Fruit fly (Drosophila melanogaster) whole organism, pupa: ENCODE results near the gene mRpS18A.

Source experiments
- CG10348 ChIP-seq: fragments of 200-800 bp; sonication (Bioruptor generic); IDR thresholded peaks from 2 replicates; pipeline ENCODE4 v1.3.6; 2022; ENCODE audit warnings: missing biosample characterization, missing genetic modification characterization
- CG12605 ChIP-seq: fragments of 200-800 bp; sonication (Bioruptor generic); IDR thresholded peaks from 2 replicates; pipeline ENCODE4 v1.3.6; 2022; ENCODE audit warnings: missing biosample characterization, missing genetic modification characterization
- CG13204 ChIP-seq: fragments of 200-800 bp; sonication (Bioruptor generic); optimal IDR thresholded peaks from 2 replicates; lab custom pipeline; 2018; ENCODE audit warnings: missing biosample characterization, mild to moderate bottlenecking, missing genetic modification characterization, moderate library complexity
- CG14655 ChIP-seq: fragments of 200-800 bp; sonication (Bioruptor generic); optimal IDR thresholded peaks from 3 replicates; lab custom pipeline; 2017; ENCODE audit warnings: mild to moderate bottlenecking, missing biosample characterization, missing genetic modification reagents, missing genetic modification characterization
- CG15710 ChIP-seq: fragments of 200-800 bp; sonication (Bioruptor generic); optimal IDR thresholded peaks from 2 replicates; lab custom pipeline; 2018; ENCODE audit warnings: missing biosample characterization, mild to moderate bottlenecking, missing genetic modification characterization, moderate library complexity
- CG17806 ChIP-seq: fragments of 200-800 bp; sonication (Bioruptor generic); optimal IDR thresholded peaks from 2 replicates; lab custom pipeline; 2018; ENCODE audit warnings: missing biosample characterization, mild to moderate bottlenecking, missing genetic modification characterization, moderate library complexity
- CG32121 ChIP-seq: fragments of 200-800 bp; sonication (Bioruptor generic); IDR thresholded peaks from 2 replicates; pipeline ENCODE4 v1.3.6; 2022; ENCODE audit warnings: missing biosample characterization, missing genetic modification characterization
- CG34367 ChIP-seq: fragments of 200-800 bp; sonication (Bioruptor generic); optimal IDR thresholded peaks from 2 replicates; lab custom pipeline; 2018; ENCODE audit warnings: missing biosample characterization, mild to moderate bottlenecking, missing genetic modification characterization
- CG4496 ChIP-seq: fragments of 200-800 bp; sonication (Bioruptor generic); IDR thresholded peaks from 3 replicates; pipeline ENCODE4 v1.3.6; 2022; ENCODE audit warnings: missing biosample characterization, missing genetic modification characterization
- CG8159 ChIP-seq: fragments of 200-800 bp; sonication (Bioruptor generic); optimal IDR thresholded peaks from 3 replicates; lab custom pipeline; 2018; ENCODE audit warnings: missing biosample characterization, mild to moderate bottlenecking, missing genetic modification characterization, moderate library complexity
- CG8301 ChIP-seq: fragments of 200-800 bp; sonication (Bioruptor generic); optimal IDR thresholded peaks from 2 replicates; lab custom pipeline; 2018; ENCODE audit warnings: missing biosample characterization, mild to moderate bottlenecking, missing genetic modification characterization
- CG9948 ChIP-seq: fragments of 200-800 bp; sonication (Bioruptor generic); optimal IDR thresholded peaks from 2 replicates; lab custom pipeline; 2018; ENCODE audit warnings: missing biosample characterization, mild to moderate bottlenecking, missing genetic modification characterization, moderate library complexity
- D1 ChIP-seq: fragments of 200-800 bp; sonication (Bioruptor generic); optimal IDR thresholded peaks from 2 replicates; lab custom pipeline; 2018; ENCODE audit warnings: missing biosample characterization, mild to moderate bottlenecking, missing genetic modification characterization, moderate library complexity
- EcR ChIP-seq: fragments of 200-800 bp; sonication (Bioruptor generic); optimal IDR thresholded peaks from 3 replicates; lab custom pipeline; 2019; ENCODE audit warnings: missing biosample characterization, missing genetic modification characterization, mild to moderate bottlenecking, moderate library complexity, missing genetic modification reagents
- Ets98B ChIP-seq: fragments of 200-800 bp; sonication (Bioruptor generic); IDR thresholded peaks from 2 replicates; pipeline ENCODE4 v1.3.6; 2022; ENCODE audit warnings: missing biosample characterization, missing genetic modification characterization
- Pif1A ChIP-seq: fragments of 200-800 bp; sonication (Bioruptor generic); optimal IDR thresholded peaks from 3 replicates; lab custom pipeline; 2016; ENCODE audit warnings: missing biosample characterization, missing genetic modification characterization
- Pif1B ChIP-seq: fragments of 200-800 bp; sonication (Bioruptor generic); optimal IDR thresholded peaks from 3 replicates; lab custom pipeline; 2016; ENCODE audit warnings: missing biosample characterization, missing genetic modification characterization
- Snoo ChIP-seq: fragments of 200-800 bp; sonication (Bioruptor generic); optimal IDR thresholded peaks from 3 replicates; lab custom pipeline; 2017; ENCODE audit warnings: missing biosample characterization, mild to moderate bottlenecking, missing genetic modification characterization, inconsistent platforms
- fd96Ca ChIP-seq: fragments of 200-800 bp; sonication (Bioruptor generic); IDR thresholded peaks from 3 replicates; pipeline ENCODE4 v1.3.6; 2022; ENCODE audit warnings: missing biosample characterization, missing genetic modification characterization
- gl ChIP-seq: fragments of 200-800 bp; sonication (Bioruptor generic); optimal IDR thresholded peaks from 2 replicates; lab custom pipeline; 2018; ENCODE audit warnings: missing biosample characterization, mild to moderate bottlenecking, missing genetic modification characterization
- rn ChIP-seq: fragments of 200-800 bp; sonication (Bioruptor generic); IDR thresholded peaks from 2 replicates; pipeline ENCODE4 v1.3.6; 2022; ENCODE audit warnings: missing biosample characterization, missing genetic modification characterization

mRpS18A gene

DNA sequence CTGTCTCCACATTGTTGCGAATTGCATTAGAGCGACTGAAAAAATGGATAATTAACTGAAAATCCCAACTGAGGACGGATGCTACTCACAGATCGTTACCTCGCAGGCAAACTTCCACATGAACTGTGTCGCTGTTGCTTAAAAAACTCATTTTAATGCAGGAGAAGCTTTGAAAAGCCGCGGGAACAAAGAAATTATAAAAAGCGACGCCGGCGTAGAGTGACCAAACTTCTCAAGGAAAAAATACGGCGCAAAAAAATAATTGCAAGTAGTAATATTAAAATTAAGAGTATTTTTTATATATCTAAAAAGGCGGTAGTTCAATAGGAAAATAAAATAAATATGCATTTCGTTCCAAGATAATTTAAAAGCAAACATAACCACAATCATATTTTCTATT, 871 bp downstream of the mRpS18A start, which contains the start of gene pch2:
pch2 (minus strand) TSS at position 243 of the 400 bp plus-strand sequence.
- no peak for TF ChIP-seq CG32121 (GFP tag; lab: Robert Waterston, UW)
- no peak for TF ChIP-seq gl (tag; lab: Kevin White, UChicago)
- TF ChIP-seq EcR (GFP tag; lab: Kevin White, UChicago), result no peak
- TF ChIP-seq CG15710 (tag; lab: Kevin White, UChicago), result no peak
- no peak for TF ChIP-seq Pif1A
- TF ChIP-seq CG8301 (tag; lab: Kevin White, UChicago), result no peak
- TF ChIP-seq CG9948 (tag; lab: Kevin White, UChicago), result no peak
- TF ChIP-seq CG4496, result no peak
- TF ChIP-seq CG10348, result no peak
- no peak for TF ChIP-seq CG14655
- no peak for TF ChIP-seq CG17806 (tag; lab: Kevin White, UChicago)

DNA sequence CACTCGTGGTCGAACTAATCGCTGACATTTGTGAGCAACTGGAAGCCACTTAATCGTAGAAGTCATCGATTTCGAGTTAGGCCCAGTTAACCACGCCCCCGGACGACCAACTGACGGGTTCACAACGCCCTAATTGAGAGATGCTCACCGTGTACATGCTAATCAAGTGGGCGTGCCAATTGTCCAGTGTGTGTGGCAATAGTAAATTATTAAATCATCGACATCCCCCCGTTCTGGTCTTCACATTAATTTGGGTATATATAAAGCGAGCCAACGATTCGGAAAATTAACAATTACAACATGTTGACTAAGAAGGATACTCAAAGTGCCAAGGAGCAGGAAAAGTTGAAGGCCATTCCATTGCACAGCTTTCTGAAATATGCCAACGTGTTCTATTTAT, 10.1 kb downstream of the mRpS18A start, which contains the start of gene Or85d:
Or85d (plus strand) TSS at position 301 of the 400 bp plus-strand sequence.
- TF ChIP-seq CG12605, result no peak
- no peak for TF ChIP-seq Pif1B
- TF ChIP-seq CG15710 (tag; lab: Kevin White, UChicago), result no peak
- TF ChIP-seq CG10348, result no peak
- no peak for TF ChIP-seq Pif1A
- TF ChIP-seq Snoo (tag; lab: Kevin White, UChicago), result no peak
- TF ChIP-seq gl (tag; lab: Kevin White, UChicago), result no peak
- TF ChIP-seq CG13204 (GFP tag; lab: Kevin White, UChicago), result no peak
- no peak for TF ChIP-seq CG17806 (tag; lab: Kevin White, UChicago)
- no peak for TF ChIP-seq CG8301 (tag; lab: Kevin White, UChicago)

dm6 chr3R:8545915-8546314, 16.5 kb downstream of the mRpS18A start:
- TF ChIP-seq CG8159 (tag; lab: Kevin White, UChicago) (peak; percentile 59), CG12605 (no peak)

dm6 chr3R:8528862-8529261, 33.5 kb downstream of the mRpS18A start, which contains the start of gene CG11741:
TSS of gene CG11741 (minus strand) at chr3R:8528877.
- TF ChIP-seq Pif1A (no peak), CG14655 (no peak), CG12605 (no peak), rn (GFP tag; lab: Robert Waterston, UW) (no peak), CG34367 (tag; lab: Kevin White, UChicago) (no peak), CG32121 (GFP tag; lab: Robert Waterston, UW) (no peak), CG4496 (no peak), CG15710 (tag; lab: Kevin White, UChicago) (no peak), Ets98B (no peak), fd96Ca (GFP tag; lab: Robert Waterston, UW) (no peak), CG17806 (tag; lab: Kevin White, UChicago) (no peak)

- TF ChIP-seq CG14655 (no peak), CG10348 (no peak), fd96Ca (GFP tag; lab: Robert Waterston, UW) (no peak), gl (tag; lab: Kevin White, UChicago) (no peak), Pif1A (no peak), CG8159 (tag; lab: Kevin White, UChicago) (no peak), CG34367 (tag; lab: Kevin White, UChicago) (no peak), CG8301 (tag; lab: Kevin White, UChicago) (no peak)
These were observed 38.1 kb downstream of the mRpS18A start for dm6 chr3R:8524277-8524676.

dm6 chr3R:8523668-8524067, 38.7 kb downstream of the mRpS18A start, which contains the start of gene CG31259:
TSS of gene CG31259 (plus strand) at chr3R:8523944.
- no peak for TF ChIP-seq CG12605
- no peak for TF ChIP-seq gl (tag; lab: Kevin White, UChicago)
- no peak for TF ChIP-seq rn (GFP tag; lab: Robert Waterston, UW)

- TF ChIP-seq CG12605 (no peak), rn (GFP tag; lab: Robert Waterston, UW) (no peak)
- TF ChIP-seq, all 21 proteins: peak for 0
These were observed 40.9 kb downstream of the mRpS18A start, which contains the start of gene CG31454 for dm6 chr3R:8521499-8521898. TSS of gene CG31454 (plus strand) at chr3R:8521658.

DNA sequence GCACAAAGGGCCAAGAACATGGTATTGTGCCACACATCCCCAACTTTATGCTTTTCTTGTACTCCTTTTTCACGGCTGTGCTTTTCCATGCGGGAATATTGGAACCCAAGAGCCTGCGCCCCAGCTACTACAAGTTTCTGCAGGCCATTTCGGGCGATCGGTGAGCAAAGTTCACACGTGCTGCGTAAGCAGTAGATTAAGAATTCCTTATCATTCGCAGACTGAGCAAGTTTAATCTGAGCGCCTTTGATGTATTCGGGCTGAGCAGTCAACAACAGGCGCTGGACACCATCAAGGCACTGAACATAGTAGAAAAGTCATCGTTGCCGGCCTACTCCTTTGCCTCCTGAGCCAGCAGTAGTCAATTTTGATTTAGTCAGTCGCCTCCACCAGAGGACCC, 41.6 kb downstream of the mRpS18A start:
- TF ChIP-seq CG12605 (no peak), CG10348 (no peak), CG14655 (no peak), EcR (GFP tag; lab: Kevin White, UChicago) (no peak), Pif1B (no peak), CG4496 (no peak), rn (GFP tag; lab: Robert Waterston, UW) (no peak), CG17806 (tag; lab: Kevin White, UChicago) (no peak)

DNA sequence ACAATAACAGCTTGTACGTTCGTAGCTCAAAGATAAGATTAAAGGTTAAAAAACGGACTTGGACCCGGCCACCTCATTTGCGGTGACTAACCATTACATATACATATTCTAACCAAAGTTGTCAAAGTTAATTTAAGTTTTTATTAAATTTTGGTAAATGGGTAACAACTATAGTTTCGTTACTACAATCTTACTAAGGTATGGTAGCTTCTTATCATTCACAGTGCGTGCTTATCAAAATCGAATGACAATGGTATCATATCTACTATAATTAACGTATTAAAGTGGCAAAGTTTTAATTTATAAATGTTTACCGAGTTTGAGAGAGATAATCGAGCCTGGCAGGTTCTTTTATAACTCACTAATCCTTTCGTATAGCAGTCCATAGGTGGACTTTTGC, 43.2 kb downstream of the mRpS18A start:
- TF ChIP-seq rn (GFP tag; lab: Robert Waterston, UW), result no peak
- TF ChIP-seq CG15710 (tag; lab: Kevin White, UChicago), result no peak
- no peak for TF ChIP-seq Pif1A
- TF ChIP-seq CG8159 (tag; lab: Kevin White, UChicago), result no peak
- TF ChIP-seq CG34367 (tag; lab: Kevin White, UChicago), result no peak
- no peak for TF ChIP-seq gl (tag; lab: Kevin White, UChicago)
- TF ChIP-seq fd96Ca (GFP tag; lab: Robert Waterston, UW), result no peak
- no peak for TF ChIP-seq CG14655
- no peak for TF ChIP-seq D1 (tag; lab: Kevin White, UChicago)
- no peak for TF ChIP-seq CG8301 (tag; lab: Kevin White, UChicago)
- TF ChIP-seq Ets98B, result no peak
- no peak for TF ChIP-seq CG32121 (GFP tag; lab: Robert Waterston, UW)
- TF ChIP-seq CG10348, result no peak
- TF ChIP-seq Snoo (tag; lab: Kevin White, UChicago), result no peak
- no peak for TF ChIP-seq Pif1B
- no peak for TF ChIP-seq CG4496
- no peak for TF ChIP-seq CG13204 (GFP tag; lab: Kevin White, UChicago)
- TF ChIP-seq, all 21 proteins: peak for 0
